Fruit fly (Drosophila melanogaster): ENCODE measurements around the gene CG10013.

DNA sequence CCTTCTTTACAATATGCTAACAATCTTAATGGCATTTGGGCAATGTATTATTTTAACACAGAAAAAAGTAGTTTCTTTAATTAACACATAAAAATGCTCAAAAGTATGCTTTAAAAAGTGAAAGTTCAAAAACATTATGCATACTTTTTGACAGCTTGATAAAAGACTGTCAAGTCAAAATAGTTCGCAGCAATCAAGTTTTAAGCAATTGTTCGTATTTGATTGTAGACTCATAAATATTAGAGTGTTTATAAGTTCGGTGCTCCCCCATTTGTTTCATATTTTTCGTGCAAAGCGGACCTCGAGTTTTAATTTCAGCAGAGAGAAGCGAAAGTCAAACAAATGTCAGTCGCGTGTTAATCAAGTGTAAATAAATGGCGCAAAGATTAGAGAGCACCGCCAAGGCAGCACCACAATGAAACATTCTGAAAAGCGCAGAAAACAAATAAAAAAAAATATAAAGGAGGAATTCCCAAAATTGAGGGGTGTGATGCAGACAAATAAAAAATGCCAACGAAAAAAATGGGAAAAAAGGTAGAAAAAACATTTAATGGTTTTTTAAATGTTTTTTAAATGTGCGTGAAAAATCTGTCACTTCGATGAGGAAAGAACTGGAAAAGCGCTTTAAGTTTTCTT lies 21.7 kb downstream of the CG10013 start:
- TF ChIP-seq bab1 (GFP tag; optimal IDR thresholded peaks at IDR 0.05) (no peak), CG1620 (GFP tag; optimal IDR thresholded peaks at IDR 0.05) (no peak), pad (GFP tag; optimal IDR thresholded peaks at IDR 0.05) (no peak)
